Fruit fly (Drosophila melanogaster) whole organism, adult: Measurements from ENCODE around the gene peg.
A peak's percentile ranks its signal among the peaks of the same experiment; 100 is the strongest.

Source experiments
- CG11617 ChIP-seq: fragments of 200-800 bp; sonication (Bioruptor generic); optimal IDR thresholded peaks from 2 replicates; lab custom pipeline; 2017; ENCODE audit warnings: mild to moderate bottlenecking, missing biosample characterization, missing genetic modification reagents, missing genetic modification characterization
- CG12768 ChIP-seq: fragments of 200-800 bp; sonication (Bioruptor generic); optimal IDR thresholded peaks from 2 replicates; lab custom pipeline; 2017; ENCODE audit warnings: missing biosample characterization, missing genetic modification characterization, mild to moderate bottlenecking, moderate library complexity, missing genetic modification reagents
- CG14711 ChIP-seq: fragments of 200-800 bp; sonication (Bioruptor generic); optimal IDR thresholded peaks from 2 replicates; lab custom pipeline; 2018; ENCODE audit warnings: missing biosample characterization, mild to moderate bottlenecking, missing genetic modification characterization, moderate library complexity
- CG1620 ChIP-seq: fragments of 200-800 bp; sonication (Bioruptor generic); optimal IDR thresholded peaks from 2 replicates; lab custom pipeline; 2016; ENCODE audit warnings: missing biosample characterization, missing genetic modification characterization
- CG33017 ChIP-seq: fragments of 200-800 bp; sonication (Bioruptor generic); optimal IDR thresholded peaks from 2 replicates; lab custom pipeline; 2018; ENCODE audit warnings: missing biosample characterization, mild to moderate bottlenecking, missing genetic modification characterization, moderate library complexity
- CG5204 ChIP-seq: fragments of 200-800 bp; sonication (Bioruptor generic); optimal IDR thresholded peaks from 2 replicates; lab custom pipeline; 2016; ENCODE audit warnings: missing biosample characterization, missing genetic modification characterization
- CG7045 ChIP-seq: fragments of 200-800 bp; sonication (Bioruptor generic); optimal IDR thresholded peaks from 2 replicates; lab custom pipeline; 2017; ENCODE audit warnings: missing biosample characterization, mild to moderate bottlenecking, missing genetic modification characterization
- CG7101 ChIP-seq: fragments of 200-800 bp; sonication (Bioruptor generic); optimal IDR thresholded peaks from 2 replicates; lab custom pipeline; 2018; ENCODE audit warnings: missing biosample characterization, mild to moderate bottlenecking, missing genetic modification characterization, moderate library complexity
- Clk ChIP-seq: fragments of 200-800 bp; sonication (Bioruptor generic); optimal IDR thresholded peaks from 2 replicates; lab custom pipeline; 2017; ENCODE audit warnings: missing biosample characterization, missing genetic modification characterization
- Crg-1 ChIP-seq: fragments of 200-800 bp; sonication (Bioruptor generic); optimal IDR thresholded peaks from 2 replicates; lab custom pipeline; 2016; ENCODE audit warnings: missing biosample characterization, missing genetic modification characterization
- Hr96 ChIP-seq: fragments of 200-800 bp; sonication (Bioruptor generic); optimal IDR thresholded peaks from 2 replicates; lab custom pipeline; 2016; ENCODE audit warnings: missing biosample characterization, missing genetic modification characterization
- Mnt ChIP-seq: fragments of 200-800 bp; sonication (Bioruptor generic); optimal IDR thresholded peaks from 2 replicates; lab custom pipeline; 2016; ENCODE audit warnings: missing biosample characterization, mild to moderate bottlenecking, missing genetic modification characterization
- bab1 ChIP-seq: fragments of 200-800 bp; sonication (Bioruptor generic); optimal IDR thresholded peaks from 3 replicates; lab custom pipeline; 2019; ENCODE audit warnings: missing biosample characterization, mild to moderate bottlenecking, missing genetic modification characterization, moderate library complexity
- cic ChIP-seq: fragments of 200-800 bp; sonication (Bioruptor generic); optimal IDR thresholded peaks from 2 replicates; lab custom pipeline; 2017; ENCODE audit warnings: missing biosample characterization, mild to moderate bottlenecking, missing genetic modification characterization, moderate library complexity
- cnc ChIP-seq, 2 experiments: fragments of >200 bp; optimal IDR thresholded peaks; 2 replicates each; lab custom pipeline; 2017
- kay ChIP-seq: fragments of 200-800 bp; sonication (Bioruptor generic); peaks from one replicate; lab custom pipeline; 2016; ENCODE audit warnings: missing biosample characterization, missing genetic modification characterization, borderline replicate concordance
- ovo ChIP-seq: fragments of 200-800 bp; sonication (Bioruptor generic); optimal IDR thresholded peaks from 2 replicates; lab custom pipeline; 2016; ENCODE audit warnings: missing biosample characterization, missing genetic modification characterization
- pad ChIP-seq: fragments of 200-800 bp; sonication (Bioruptor generic); optimal IDR thresholded peaks from 3 replicates; lab custom pipeline; 2017; ENCODE audit warnings: missing biosample characterization, missing genetic modification characterization, mild to moderate bottlenecking, moderate library complexity, missing genetic modification reagents
- tj ChIP-seq: fragments of 200-800 bp; sonication (Bioruptor generic); optimal IDR thresholded peaks from 3 replicates; lab custom pipeline; 2017; ENCODE audit warnings: missing biosample characterization, mild to moderate bottlenecking, missing genetic modification characterization, moderate library complexity
- toe ChIP-seq: fragments of 200-800 bp; sonication (Bioruptor generic); optimal IDR thresholded peaks from 2 replicates; lab custom pipeline; 2016; ENCODE audit warnings: missing biosample characterization, missing genetic modification characterization

The peg gene

dm6 chr3R:20987836-20988235 is 36.1 kb downstream of the peg start, which contains the start of gene CG43446:
Gene CG43446 (minus strand): TSS chr3R:20987936.
- TF ChIP-seq CG12768 (GFP tag; lab: Kevin White, UChicago): no peak
- TF ChIP-seq Hr96: no peak
- no peak for TF ChIP-seq kay
- no peak for TF ChIP-seq toe
- no peak for TF ChIP-seq CG14711
- no peak for TF ChIP-seq bab1 (GFP tag; lab: Kevin White, UChicago)
- no peak for TF ChIP-seq CG7045 (GFP tag; lab: Kevin White, UChicago)
- no peak for TF ChIP-seq CG5204
- TF ChIP-seq cic (GFP tag; lab: Kevin White, UChicago): no peak
- TF ChIP-seq CG7101 (tag; lab: Kevin White, UChicago): no peak
- no peak for TF ChIP-seq Clk (GFP tag; lab: Kevin White, UChicago)
- no peak for TF ChIP-seq Mnt
- no peak for TF ChIP-seq ovo (GFP tag; lab: Kevin White, UChicago)
- TF ChIP-seq Crg-1: no peak
- no peak for TF ChIP-seq CG1620 (GFP tag; lab: Kevin White, UChicago)

DNA sequence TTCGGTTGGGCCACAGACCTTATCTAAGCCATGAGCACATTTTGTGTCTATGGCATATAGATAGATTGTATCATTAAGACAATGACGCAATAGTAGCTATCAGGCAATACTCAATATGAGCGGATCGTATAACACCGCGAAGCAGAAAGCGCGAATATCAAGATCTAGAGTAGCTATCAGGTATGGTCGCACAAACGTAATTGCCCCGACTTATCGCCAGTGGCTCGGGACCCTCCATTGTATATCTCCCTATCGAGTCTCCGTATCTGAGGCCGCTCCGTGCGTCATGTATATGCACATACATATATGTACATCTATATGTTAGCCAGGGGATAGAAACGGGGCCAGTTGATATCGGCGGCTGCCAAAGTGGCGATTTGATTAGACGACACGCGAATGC is 38.4 kb downstream of the peg start:
- no peak for TF ChIP-seq Clk (GFP tag; lab: Kevin White, UChicago)
- no peak for TF ChIP-seq Hr96
- TF ChIP-seq cic (GFP tag; lab: Kevin White, UChicago): peak; percentile 64
- no peak for TF ChIP-seq CG33017 (tag; lab: Kevin White, UChicago)
- no peak for TF ChIP-seq CG14711
- TF ChIP-seq kay: peak; percentile 95
- no peak for TF ChIP-seq CG1620 (GFP tag; lab: Kevin White, UChicago)
- no peak for TF ChIP-seq CG7045 (GFP tag; lab: Kevin White, UChicago)
- no peak for TF ChIP-seq toe
- TF ChIP-seq ovo (GFP tag; lab: Kevin White, UChicago): no peak
- TF ChIP-seq CG12768 (GFP tag; lab: Kevin White, UChicago): no peak
- peak; percentile 2 for TF ChIP-seq Mnt
- TF ChIP-seq tj (GFP tag; lab: Kevin White, UChicago): no peak

DNA sequence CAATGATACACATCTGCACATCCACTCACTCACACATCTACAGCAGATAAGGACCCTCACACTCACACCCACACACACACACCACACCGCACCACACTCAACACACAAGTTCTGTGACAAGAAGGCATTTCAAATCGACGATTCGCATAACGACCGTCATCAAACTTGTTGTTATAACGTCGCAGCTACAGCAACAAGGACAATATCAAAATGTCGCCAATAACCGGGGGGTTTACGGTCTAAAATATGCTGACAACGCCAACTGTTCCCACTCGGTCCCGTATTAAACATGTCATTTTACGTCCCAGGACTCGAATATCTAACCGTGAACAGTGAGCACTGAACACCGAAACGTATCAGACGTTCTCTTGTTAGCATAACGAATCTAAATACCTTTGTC is 39.1 kb downstream of the peg start:
- no peak for TF ChIP-seq CG11617
- TF ChIP-seq Clk (GFP tag; lab: Kevin White, UChicago): no peak
- TF ChIP-seq CG33017 (tag; lab: Kevin White, UChicago): no peak
- no peak for TF ChIP-seq tj (GFP tag; lab: Kevin White, UChicago)
- TF ChIP-seq cnc (optimal IDR thresholded peaks at IDR 0.05; lab: Kevin White, UChicago): no peak

dm6 chr3R:20984087-20984486 is 39.9 kb downstream of the peg start:
- TF ChIP-seq CG7045 (GFP tag; lab: Kevin White, UChicago): no peak
- no peak for TF ChIP-seq CG14711
- no peak for TF ChIP-seq Clk (GFP tag; lab: Kevin White, UChicago)
- TF ChIP-seq tj (GFP tag; lab: Kevin White, UChicago): no peak
- no peak for TF ChIP-seq CG12768 (GFP tag; lab: Kevin White, UChicago)
- no peak for TF ChIP-seq CG5204
- TF ChIP-seq cic (GFP tag; lab: Kevin White, UChicago): no peak
- no peak for TF ChIP-seq CG11617
- TF ChIP-seq CG7101 (tag; lab: Kevin White, UChicago): no peak
- TF ChIP-seq Mnt: no peak
- no peak for TF ChIP-seq toe
- TF ChIP-seq cnc (optimal IDR thresholded peaks at IDR 0.05; lab: Kevin White, UChicago): no peak

- TF ChIP-seq Mnt: peak; percentile 38
- peak; percentile 6 for TF ChIP-seq CG7101 (tag; lab: Kevin White, UChicago)
- TF ChIP-seq CG14711: no peak
- TF ChIP-seq pad (GFP tag; lab: Kevin White, UChicago): peak; percentile 41
- peak; percentile 78 for TF ChIP-seq cic (GFP tag; lab: Kevin White, UChicago)
- no peak for TF ChIP-seq CG7045 (GFP tag; lab: Kevin White, UChicago)
Observed at dm6 chr3R:20977846-20978295, 46.1 kb downstream of the peg start, which contains the start of gene Calx. Gene Calx (plus strand): TSS chr3R:20978183.

dm6 chr3R:20976649-20977048 is 47.3 kb downstream of the peg start:
- TF ChIP-seq CG5204 (no peak), CG11617 (no peak), CG1620 (GFP tag; lab: Kevin White, UChicago) (no peak), pad (GFP tag; lab: Kevin White, UChicago) (no peak), ovo (GFP tag; lab: Kevin White, UChicago) (no peak), kay (no peak), CG12768 (GFP tag; lab: Kevin White, UChicago) (no peak), Crg-1 (no peak)
